Fruit fly (Drosophila melanogaster) whole organism, embryonic: ENCODE results near the gene CG9166.

Source experiments
- CG11247 ChIP-seq: fragments of 200-800 bp; sonication (Bioruptor generic); IDR thresholded peaks from 2 replicates; pipeline ENCODE4 v1.3.6; 2022; ENCODE audit warnings: missing biosample characterization, missing genetic modification characterization
- CG12391 ChIP-seq: fragments of 200-800 bp; sonication (Bioruptor generic); optimal IDR thresholded peaks from 3 replicates; lab custom pipeline; 2018; ENCODE audit warnings: missing biosample characterization, mild to moderate bottlenecking, missing genetic modification characterization, moderate library complexity
- CG13894 ChIP-seq: fragments of 200-800 bp; sonication (Bioruptor generic); optimal IDR thresholded peaks from 3 replicates; lab custom pipeline; 2018; ENCODE audit warnings: missing biosample characterization, mild to moderate bottlenecking, missing genetic modification characterization, moderate library complexity
- CG14667 ChIP-seq: fragments of 200-800 bp; sonication (Bioruptor generic); IDR thresholded peaks from 2 replicates; pipeline ENCODE4 v1.3.6; 2022; ENCODE audit warnings: missing biosample characterization, missing genetic modification characterization
- CG18011 ChIP-seq: fragments of 200-800 bp; sonication (Bioruptor generic); optimal IDR thresholded peaks from 2 replicates; lab custom pipeline; 2017; ENCODE audit warnings: missing biosample characterization, missing genetic modification characterization, mild to moderate bottlenecking, moderate library complexity, missing genotype
- CG3407 ChIP-seq: fragments of 200-800 bp; sonication (Bioruptor generic); optimal IDR thresholded peaks from 2 replicates; lab custom pipeline; 2018; ENCODE audit warnings: missing biosample characterization, mild to moderate bottlenecking, missing genetic modification characterization
- CG7786 ChIP-seq: fragments of 200-800 bp; sonication (Bioruptor generic); optimal IDR thresholded peaks from 2 replicates; lab custom pipeline; 2016; ENCODE audit warnings: missing biosample characterization, missing genetic modification characterization
- CG9215 ChIP-seq: fragments of 200-800 bp; sonication (Bioruptor generic); IDR thresholded peaks from 2 replicates; pipeline ENCODE4 v1.3.6; 2022; ENCODE audit warnings: missing biosample characterization, missing genetic modification characterization
- Dp ChIP-seq: fragments of 200-800 bp; sonication (Bioruptor generic); optimal IDR thresholded peaks from 2 replicates; lab custom pipeline; 2018; ENCODE audit warnings: missing biosample characterization, mild to moderate bottlenecking, missing genetic modification characterization, moderate library complexity
- Fer3 ChIP-seq: fragments of 200-800 bp; sonication (Bioruptor generic); optimal IDR thresholded peaks from 2 replicates; lab custom pipeline; 2018; ENCODE audit warnings: missing biosample characterization, mild to moderate bottlenecking, missing genetic modification characterization, moderate library complexity
- Lhr ChIP-seq: fragments of 200-800 bp; sonication (Bioruptor generic); optimal IDR thresholded peaks from 3 replicates; lab custom pipeline; 2017; ENCODE audit warnings: mild to moderate bottlenecking, missing biosample characterization, missing genetic modification reagents, missing genetic modification characterization
- TFAM ChIP-seq: fragments of 200-800 bp; sonication (Bioruptor generic); optimal IDR thresholded peaks from 2 replicates; lab custom pipeline; 2017; ENCODE audit warnings: missing biosample characterization, missing genetic modification characterization, inconsistent platforms
- abd-A ChIP-seq: fragments of 200-800 bp; sonication (Bioruptor generic); optimal IDR thresholded peaks from 3 replicates; lab custom pipeline; 2019; ENCODE audit warnings: missing biosample characterization, mild to moderate bottlenecking, missing genetic modification characterization, moderate library complexity
- dmrt11E ChIP-seq: fragments of 200-800 bp; sonication (Bioruptor generic); optimal IDR thresholded peaks from 3 replicates; lab custom pipeline; 2018; ENCODE audit warnings: missing biosample characterization, mild to moderate bottlenecking, missing genetic modification characterization, moderate library complexity
- exex ChIP-seq: fragments of 200-800 bp; sonication (Bioruptor generic); optimal IDR thresholded peaks from 4 replicates; lab custom pipeline; 2018; ENCODE audit warnings: missing biosample characterization, mild to moderate bottlenecking, missing genetic modification characterization, moderate library complexity
- gcm2 ChIP-seq: fragments of 200-800 bp; sonication (Bioruptor generic); optimal IDR thresholded peaks from 2 replicates; lab custom pipeline; 2016; ENCODE audit warnings: missing biosample characterization, missing genetic modification characterization
- maf-S ChIP-seq: fragments of 200-800 bp; sonication (Bioruptor generic); optimal IDR thresholded peaks from 2 replicates; lab custom pipeline; 2016; ENCODE audit warnings: missing biosample characterization, missing genetic modification characterization
- odd ChIP-seq: fragments of 200-800 bp; sonication (Bioruptor generic); optimal IDR thresholded peaks from 2 replicates; lab custom pipeline; 2017; ENCODE audit warnings: missing biosample characterization, mild to moderate bottlenecking, missing genetic modification characterization
- sqz ChIP-seq: fragments of 200-800 bp; sonication (Bioruptor generic); optimal IDR thresholded peaks from 3 replicates; lab custom pipeline; 2018; ENCODE audit warnings: missing biosample characterization, mild to moderate bottlenecking, missing genetic modification characterization
- sr ChIP-seq: fragments of 200-800 bp; sonication (Bioruptor generic); IDR thresholded peaks from 3 replicates; pipeline ENCODE4 v1.3.6; 2022; ENCODE audit warnings: missing biosample characterization, missing genetic modification characterization
- ssp ChIP-seq: fragments of 200-800 bp; sonication (Bioruptor generic); IDR thresholded peaks from 2 replicates; pipeline ENCODE4 v1.3.6; 2022; ENCODE audit warnings: missing biosample characterization, missing genetic modification characterization
- unc-4 ChIP-seq: fragments of 200-800 bp; sonication (Bioruptor generic); IDR thresholded peaks from 2 replicates; pipeline ENCODE4 v1.3.6; 2022; ENCODE audit warnings: missing biosample characterization, missing genetic modification characterization; ENCODE audit not compliant: partially characterized antibody

CG9166 gene

DNA sequence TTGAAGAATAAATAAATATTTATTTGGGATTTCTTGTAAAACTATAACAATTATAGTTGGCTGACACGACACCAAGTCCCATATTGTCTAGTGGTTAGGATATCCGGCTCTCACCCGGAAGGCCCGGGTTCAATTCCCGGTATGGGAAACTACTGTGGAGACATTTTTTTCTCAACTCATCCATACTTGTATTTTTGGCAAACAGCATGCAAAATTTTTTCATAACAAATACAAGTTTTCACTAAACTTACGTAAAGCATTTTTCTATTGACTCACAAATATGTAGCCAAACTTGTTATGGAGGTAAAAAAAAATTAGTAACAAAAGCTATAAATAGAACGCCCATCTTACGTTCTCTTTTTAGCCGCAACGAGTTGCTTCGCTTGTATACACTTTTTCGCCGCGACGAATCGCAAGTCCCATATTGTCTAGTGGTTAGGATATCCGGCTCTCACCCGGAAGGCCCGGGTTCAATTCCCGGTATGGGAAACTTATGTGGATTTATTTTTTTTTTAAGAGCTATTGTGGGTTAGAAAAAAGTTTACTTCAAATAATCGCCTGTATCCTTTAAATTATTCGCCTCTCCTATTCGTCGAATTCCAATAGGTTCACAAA is 50.6 kb downstream of the CG9166 start (continued):
- peak; percentile 33; the same call in 1 of the 2 replicates for TF ChIP-seq unc-4 (GFP tag; lab: Robert Waterston, UW)
- TF ChIP-seq gcm2 (GFP tag; lab: Kevin White, UChicago) = no peak
- no peak for TF ChIP-seq exex (tag; lab: Kevin White, UChicago)
- peak; percentile 33 for TF ChIP-seq sqz
- TF ChIP-seq, all 482 proteins: peak for 30

DNA sequence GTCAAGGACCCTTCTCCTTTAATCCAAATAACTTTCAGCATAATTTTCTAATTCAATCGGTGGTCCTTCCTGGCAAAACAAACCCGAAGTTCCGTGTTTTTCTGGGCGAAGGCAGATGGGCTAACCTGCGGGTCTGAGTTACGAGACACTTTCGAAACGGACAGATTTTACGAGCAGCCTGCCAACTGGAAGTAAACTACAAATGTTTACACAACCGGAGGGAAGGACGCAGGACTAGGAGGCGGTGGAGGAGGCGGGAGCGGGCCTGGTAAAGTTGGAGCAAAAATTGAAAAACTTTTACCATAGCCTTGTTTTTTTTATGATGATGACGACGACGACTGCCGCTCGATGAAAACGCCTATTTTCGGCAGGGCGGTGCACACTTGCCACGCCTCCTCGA is 51.2 kb downstream of the CG9166 start:
- TF ChIP-seq CG11247 (no peak), CG7786 (GFP tag; lab: Kevin White, UChicago) (no peak), sr (no peak), odd (GFP tag; lab: Kevin White, UChicago) (no peak), CG12391 (tag; lab: Kevin White, UChicago) (no peak), CG9215 (GFP tag; lab: Robert Waterston, UW) (no peak), CG18011 (GFP tag; lab: Kevin White, UChicago) (no peak), CG3407 (GFP tag; lab: Kevin White, UChicago) (no peak), CG13894 (peak; percentile 56), TFAM (no peak), dmrt11E (no peak), Fer3 (tag; lab: Kevin White, UChicago) (no peak), Dp (no peak), maf-S (GFP tag; lab: Kevin White, UChicago) (no peak), Lhr (GFP tag; lab: Kevin White, UChicago) (no peak), CG14667 (GFP tag; lab: Robert Waterston, UW) (0 out of 2 replicates have a peak, but pooled peaks have one; percentile 6), ssp (GFP tag; lab: Robert Waterston, UW) (no peak), abd-A (tag; lab: Kevin White, UChicago) (peak; percentile 62)
